Worm (Caenorhabditis elegans) whole organism, young adult: Measurements from ENCODE around the gene F36H5.13.

Source experiments
- B0019.2 ChIP-seq: fragments of 200-800 bp; sonication (Bioruptor generic); conservative IDR thresholded peaks from 2 replicates; pipeline ENCODE4 v1.3.6; 2022; ENCODE audit warnings: missing genetic modification reagents, missing genetic modification characterization, missing compliant biosample characterization
- C06A6.2 ChIP-seq: fragments of 200-800 bp; sonication (Bioruptor generic); conservative IDR thresholded peaks from 2 replicates; pipeline ENCODE4 v1.3.6; 2022; ENCODE audit warnings: missing genetic modification characterization, missing compliant biosample characterization
- F22D6.2 ChIP-seq: sonication (generic microtip); optimal IDR thresholded peaks from 2 replicates; lab custom pipeline; 2016; ENCODE audit warnings: mild to moderate bottlenecking, missing genetic modification characterization, missing compliant biosample characterization
- F49E8.2 ChIP-seq: sonication (generic microtip); optimal IDR thresholded peaks from 3 replicates; lab custom pipeline; 2017; ENCODE audit warnings: missing genetic modification characterization, mild to moderate bottlenecking, missing compliant biosample characterization, antibody characterized with exemption, moderate library complexity; ENCODE audit not compliant: insufficient read depth
- F55B11.4 ChIP-seq: sonication (generic microtip); optimal IDR thresholded peaks from 2 replicates; lab custom pipeline; 2016; ENCODE audit warnings: missing compliant biosample characterization, missing genetic modification characterization, borderline replicate concordance; ENCODE audit not compliant: insufficient read depth
- F57A8.1 ChIP-seq: fragments of 200-800 bp; sonication (Bioruptor generic); optimal IDR thresholded peaks from 2 replicates; lab custom pipeline; 2018; ENCODE audit warnings: mild to moderate bottlenecking, missing genetic modification characterization, moderate library complexity, missing compliant biosample characterization
- K11D2.4 ChIP-seq: fragments of 200-800 bp; sonication (Bioruptor generic); IDR thresholded peaks from 2 replicates; pipeline ENCODE4 v1.3.6; 2022; ENCODE audit warnings: missing genetic modification reagents, missing genetic modification characterization, missing compliant biosample characterization
- Y53G8AR.9 ChIP-seq: fragments of 200-800 bp; sonication (Bioruptor generic); conservative IDR thresholded peaks from 2 replicates; pipeline ENCODE4 v1.3.6; 2022; ENCODE audit warnings: missing genetic modification reagents, missing genetic modification characterization, missing compliant biosample characterization
- Y95B8A.8 ChIP-seq: fragments of 200-800 bp; sonication (Bioruptor generic); IDR thresholded peaks from 2 replicates; pipeline ENCODE4 v1.3.6; 2022; ENCODE audit warnings: missing genetic modification reagents, missing genetic modification characterization, missing compliant biosample characterization
- akir-1 ChIP-seq: fragments of 200-800 bp; sonication (Bioruptor generic); optimal IDR thresholded peaks from 2 replicates; lab custom pipeline; 2018; ENCODE audit warnings: mild to moderate bottlenecking, missing genetic modification characterization, moderate library complexity, missing compliant biosample characterization
- aptf-2 ChIP-seq: fragments of 200-800 bp; sonication (Bioruptor generic); conservative IDR thresholded peaks from 2 replicates; pipeline ENCODE4 v1.3.6; 2022; ENCODE audit warnings: missing genetic modification reagents, missing genetic modification characterization, missing compliant biosample characterization
- athp-1 ChIP-seq: sonication (generic microtip); optimal IDR thresholded peaks from 2 replicates; lab custom pipeline; 2017; ENCODE audit warnings: mild to moderate bottlenecking, missing genetic modification characterization, missing compliant biosample characterization
- attf-3 ChIP-seq: fragments of 200-800 bp; sonication (Bioruptor generic); conservative IDR thresholded peaks from 2 replicates; pipeline ENCODE4 v1.3.6; 2022; ENCODE audit warnings: missing genetic modification reagents, missing genetic modification characterization, missing compliant biosample characterization
- attf-5 ChIP-seq: fragments of 200-800 bp; sonication (Bioruptor generic); optimal IDR thresholded peaks from 2 replicates; lab custom pipeline; 2018; ENCODE audit warnings: mild to moderate bottlenecking, missing genetic modification characterization, missing compliant biosample characterization
- bed-2 ChIP-seq: fragments of 200-800 bp; sonication (Bioruptor generic); IDR thresholded peaks from 2 replicates; pipeline ENCODE4 v1.3.6; 2022; ENCODE audit warnings: missing genetic modification reagents, missing genetic modification characterization, missing compliant biosample characterization
- ccch-3 ChIP-seq: fragments of 200-800 bp; sonication (Bioruptor generic); optimal IDR thresholded peaks from 2 replicates; lab custom pipeline; 2018; ENCODE audit warnings: mild to moderate bottlenecking, missing genetic modification characterization, missing compliant biosample characterization
- ceh-40 ChIP-seq: fragments of 200-800 bp; sonication (Bioruptor generic); IDR thresholded peaks from 2 replicates; pipeline ENCODE4 v1.3.6; 2022; ENCODE audit warnings: missing genetic modification characterization, missing compliant biosample characterization
- efl-1 ChIP-seq: fragments of 150-350 bp; optimal IDR thresholded peaks from 2 replicates; lab custom pipeline; 2014; ENCODE audit warnings: missing biosample characterization, missing genetic modification reagents, missing genetic modification characterization
- egl-44 ChIP-seq: fragments of 200-800 bp; sonication (Bioruptor generic); IDR thresholded peaks from 2 replicates; pipeline ENCODE4 v1.3.6; 2022; ENCODE audit warnings: missing genetic modification reagents, missing genetic modification characterization, missing compliant biosample characterization
- ekl-4 ChIP-seq: fragments of 200-800 bp; sonication (Bioruptor generic); IDR thresholded peaks from 2 replicates; pipeline ENCODE4 v1.3.6; 2022; ENCODE audit warnings: missing genetic modification reagents, missing genetic modification characterization, missing compliant biosample characterization
- hmg-1.2 ChIP-seq: fragments of 200-800 bp; sonication (Bioruptor generic); IDR thresholded peaks from 2 replicates; pipeline ENCODE4 v1.3.6; 2022; ENCODE audit warnings: missing genetic modification reagents, missing genetic modification characterization, missing compliant biosample characterization
- hmg-20 ChIP-seq: fragments of 200-800 bp; sonication (Bioruptor generic); IDR thresholded peaks from 2 replicates; pipeline ENCODE4 v1.3.6; 2022; ENCODE audit warnings: missing genetic modification reagents, missing genetic modification characterization, missing compliant biosample characterization
- hrde-1 ChIP-seq: sonication (generic microtip); optimal IDR thresholded peaks from 2 replicates; lab custom pipeline; 2016; ENCODE audit warnings: missing genetic modification characterization, mild to moderate bottlenecking, missing compliant biosample characterization, moderate library complexity, missing genotype, missing genetic modification reagents, borderline replicate concordance
- lin-26 ChIP-seq: fragments of 200-800 bp; sonication (Bioruptor generic); IDR thresholded peaks from 2 replicates; pipeline ENCODE4 v1.3.6; 2022; ENCODE audit warnings: missing genetic modification reagents, missing genetic modification characterization, missing compliant biosample characterization
- lin-35 ChIP-seq, 3 experiments: fragments of 150-350 bp in 2 of 3; sonication (generic microtip) in 1 of 3; optimal IDR thresholded peaks; 2 replicates each; lab custom pipeline; 2014 to 2018; ENCODE audit warnings: missing biosample characterization in 3 of 3, missing genetic modification characterization in 3 of 3, missing genetic modification reagents in 3 of 3
- lin-54 ChIP-seq: fragments of 200-800 bp; sonication (Bioruptor generic); optimal IDR thresholded peaks from 2 replicates; lab custom pipeline; 2018; ENCODE audit warnings: mild to moderate bottlenecking, missing genetic modification characterization, missing compliant biosample characterization
- madf-3 ChIP-seq: fragments of 200-800 bp; sonication (Bioruptor generic); IDR thresholded peaks from 2 replicates; pipeline ENCODE4 v1.3.6; 2022; ENCODE audit warnings: missing genetic modification reagents, missing genetic modification characterization, missing compliant biosample characterization
- madf-6 ChIP-seq: fragments of 200-800 bp; sonication (Bioruptor generic); IDR thresholded peaks from 2 replicates; pipeline ENCODE4 v1.3.6; 2022; ENCODE audit warnings: missing genetic modification reagents, missing genetic modification characterization, missing compliant biosample characterization
- mel-28 ChIP-seq: sonication (generic microtip); optimal IDR thresholded peaks from 2 replicates; lab custom pipeline; 2016; ENCODE audit warnings: borderline replicate concordance, mild to moderate bottlenecking, missing genetic modification characterization, missing compliant biosample characterization
- nfya-1 ChIP-seq: sonication (generic microtip); optimal IDR thresholded peaks from 2 replicates; lab custom pipeline; 2017; ENCODE audit warnings: antibody characterized with exemption, missing compliant biosample characterization, missing genetic modification characterization, borderline replicate concordance; ENCODE audit not compliant: insufficient read depth
- nfya-2 ChIP-seq: fragments of 200-800 bp; sonication (Bioruptor generic); IDR thresholded peaks from 2 replicates; pipeline ENCODE4 v1.3.6; 2022; ENCODE audit warnings: missing genetic modification reagents, missing genetic modification characterization, missing compliant biosample characterization
- nhr-120 ChIP-seq: fragments of 200-800 bp; sonication (Bioruptor generic); IDR thresholded peaks from 2 replicates; pipeline ENCODE4 v1.3.6; 2022; ENCODE audit warnings: missing genetic modification characterization, missing compliant biosample characterization
- nhr-179 ChIP-seq: sonication (generic microtip); optimal IDR thresholded peaks from 2 replicates; lab custom pipeline; 2016; ENCODE audit warnings: mild to moderate bottlenecking, missing genetic modification characterization, missing compliant biosample characterization
- pbrm-1 ChIP-seq: fragments of 200-800 bp; sonication (Bioruptor generic); IDR thresholded peaks from 2 replicates; pipeline ENCODE4 v1.3.6; 2022; ENCODE audit warnings: missing genetic modification reagents, missing genetic modification characterization, missing compliant biosample characterization
- rpc-1 ChIP-seq, 2 experiments: fragments of 150-350 bp in 1 of 2; sonication (generic microtip) in 1 of 2; optimal IDR thresholded peaks; 2 replicates each; lab custom pipeline; 2014 to 2018; ENCODE audit warnings: missing biosample characterization in 1 of 2, missing genetic modification characterization in 1 of 2, missing genetic modification reagents in 1 of 2, missing genotype in 1 of 2
- sdz-38 ChIP-seq: sonication (generic microtip); optimal IDR thresholded peaks from 2 replicates; lab custom pipeline; 2016; ENCODE audit warnings: missing genotype, missing genetic modification characterization, missing compliant biosample characterization
- snpc-1.3 ChIP-seq: sonication (generic microtip); optimal IDR thresholded peaks from 2 replicates; lab custom pipeline; 2017; ENCODE audit warnings: missing genetic modification characterization, mild to moderate bottlenecking, missing compliant biosample characterization, antibody characterized with exemption, moderate library complexity, missing genotype, missing genetic modification reagents; ENCODE audit not compliant: insufficient read depth
- tlf-1 ChIP-seq: fragments of 200-800 bp; sonication (Bioruptor generic); optimal IDR thresholded peaks from 2 replicates; lab custom pipeline; 2018; ENCODE audit warnings: mild to moderate bottlenecking, missing genetic modification characterization, missing compliant biosample characterization
- zim-3 ChIP-seq: sonication (generic microtip); optimal IDR thresholded peaks from 2 replicates; lab custom pipeline; 2017; ENCODE audit warnings: mild to moderate bottlenecking, missing genetic modification characterization, moderate library complexity, missing compliant biosample characterization
- ztf-26 ChIP-seq: sonication (generic microtip); optimal IDR thresholded peaks from 2 replicates; lab custom pipeline; 2017; ENCODE audit warnings: missing genetic modification characterization, missing compliant biosample characterization
- ztf-28 ChIP-seq: fragments of 200-800 bp; sonication (Bioruptor generic); IDR thresholded peaks from 2 replicates; pipeline ENCODE4 v1.3.6; 2022; ENCODE audit warnings: missing genetic modification reagents, missing genetic modification characterization, missing compliant biosample characterization

F36H5.13 gene

DNA sequence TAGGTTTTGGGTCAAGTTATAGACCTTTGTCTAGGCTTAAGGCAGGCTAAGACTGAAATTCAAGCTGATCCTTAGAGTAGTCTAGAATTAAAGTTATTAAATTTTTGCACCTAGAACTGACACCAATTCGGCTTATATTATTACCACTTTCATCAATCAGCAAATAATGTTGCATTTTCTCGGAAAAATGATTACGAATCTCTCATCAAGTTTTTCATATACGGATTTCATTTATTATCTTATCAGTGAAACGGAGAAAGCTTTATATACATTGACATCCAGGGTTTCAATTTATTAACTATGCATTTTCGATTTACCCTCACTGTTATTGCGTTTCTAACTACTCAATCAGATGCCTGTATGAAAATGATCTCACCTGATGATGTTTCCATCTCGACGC lies 9.1 kb downstream of the F36H5.13 start, which contains the start of gene K07G6.1:
K07G6.1 (plus strand) TSS at position 301 of the 400 bp plus-strand sequence.
- TF ChIP-seq F22D6.2 (tag; lab: Kevin White, UChicago) (no peak), snpc-1.3 (tag; lab: Kevin White, UChicago) (no peak), ekl-4 (GFP tag; lab: Robert Waterston, UW) (no peak), attf-5 (GFP tag; lab: Kevin White, UChicago) (no peak), ceh-40 (GFP tag; lab: Robert Waterston, UW) (no peak), mel-28 (no peak), Y53G8AR.9 (no peak), nhr-179 (no peak), tlf-1 (no peak), Y95B8A.8 (GFP tag; lab: Robert Waterston, UW) (no peak), F49E8.2 (no peak), ztf-28 (no peak)
- TF ChIP-seq, all 124 proteins: peak for 0

DNA sequence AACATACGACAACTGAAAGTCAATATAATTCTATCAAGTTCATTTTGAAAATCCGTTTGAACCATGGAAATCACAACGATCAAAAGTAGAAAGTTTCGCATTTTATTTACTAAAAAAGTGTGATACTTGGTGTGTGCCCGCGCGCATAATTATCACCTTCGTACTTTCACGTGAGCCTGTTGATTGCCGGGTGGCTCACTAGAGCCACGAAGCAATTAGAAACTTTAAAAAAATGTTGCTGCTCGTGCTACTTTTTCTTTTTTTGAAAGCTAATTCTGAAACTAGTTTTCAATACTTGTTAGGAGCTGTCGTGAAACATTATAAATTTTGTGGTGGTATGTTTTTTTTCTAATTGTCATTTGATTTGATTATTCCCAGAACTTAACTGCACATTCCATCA lies 11.5 kb downstream of the F36H5.13 start, which contains the start of the genes irld-9 and irld-33:
irld-9 (minus strand) TSS at position 101 of the 400 bp plus-strand sequence.
irld-33 (plus strand) TSS at position 209 of the 400 bp plus-strand sequence.
- TF ChIP-seq lin-26 (GFP tag; lab: Robert Waterston, UW) (no peak), attf-3 (GFP tag; lab: Robert Waterston, UW) (no peak), hmg-1.2 (GFP tag; lab: Robert Waterston, UW) (no peak), K11D2.4 (GFP tag; lab: Robert Waterston, UW) (no peak), sdz-38 (tag; lab: Kevin White, UChicago) (no peak), rpc-1 (optimal IDR thresholded peaks at IDR 0.05; lab: Kevin White, UChicago) (no peak), rpc-1 (tag; optimal IDR thresholded peaks at IDR 0.05; lab: Kevin White, UChicago) (no peak), Y95B8A.8 (GFP tag; lab: Robert Waterston, UW) (no peak), zim-3 (tag; lab: Kevin White, UChicago) (no peak), lin-54 (no peak), F57A8.1 (GFP tag; lab: Kevin White, UChicago) (no peak), madf-6 (GFP tag; lab: Robert Waterston, UW) (no peak), bed-2 (GFP tag; lab: Robert Waterston, UW) (no peak), F55B11.4 (tag; lab: Kevin White, UChicago) (no peak), ztf-26 (tag; lab: Kevin White, UChicago) (no peak), lin-35 (GFP tag; optimal IDR thresholded peaks at IDR 0.05; lab: Kevin White, UChicago) (no peak)
- TF ChIP-seq, all 124 proteins: peak for 0

DNA sequence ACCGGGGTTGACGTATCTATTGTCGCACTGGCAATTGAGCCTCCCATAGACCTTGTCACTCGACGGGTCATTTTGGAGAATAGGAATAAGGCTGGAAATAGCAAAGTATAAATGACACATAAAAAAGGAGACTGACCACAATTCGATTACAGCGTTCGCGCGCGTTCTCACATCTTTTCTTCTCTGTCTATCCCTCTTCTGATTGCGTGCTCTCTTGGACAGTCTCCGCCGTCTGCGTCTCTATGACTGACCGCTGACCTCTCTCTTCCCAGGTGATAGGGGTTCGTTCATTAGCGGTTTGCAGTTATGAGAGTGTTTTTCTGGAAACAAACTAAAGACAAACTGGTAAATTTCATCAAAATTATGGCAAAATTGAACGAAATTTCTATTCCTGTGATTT lies 14.0 kb downstream of the F36H5.13 start, which contains the start of gene ceh-83:
ceh-83 (minus strand) TSS at position 181 of the 400 bp plus-strand sequence.
- TF ChIP-seq ccch-3 (GFP tag; lab: Kevin White, UChicago) (no peak), nhr-120 (GFP tag; lab: Robert Waterston, UW) (no peak), efl-1 (no peak), B0019.2 (GFP tag; lab: Robert Waterston, UW) (no peak), hmg-1.2 (GFP tag; lab: Robert Waterston, UW) (peak; percentile 92), hrde-1 (tag; lab: Kevin White, UChicago) (no peak), aptf-2 (GFP tag; lab: Robert Waterston, UW) (0 out of 2 replicates have a peak, but pooled peaks have one; percentile 52), Y95B8A.8 (GFP tag; lab: Robert Waterston, UW) (no peak), madf-3 (no peak), F49E8.2 (no peak), nfya-2 (GFP tag; lab: Robert Waterston, UW) (no peak), hmg-20 (GFP tag; lab: Robert Waterston, UW) (no peak), pbrm-1 (GFP tag; lab: Robert Waterston, UW) (0 out of 2 replicates have a peak, but pooled peaks have one; percentile 25), akir-1 (no peak), nfya-1 (tag; lab: Kevin White, UChicago) (no peak), athp-1 (tag; lab: Kevin White, UChicago) (no peak), C06A6.2 (GFP tag; lab: Robert Waterston, UW) (no peak), egl-44 (GFP tag; lab: Robert Waterston, UW) (no peak)
